Fruit fly (Drosophila melanogaster) whole organism, adult: ENCODE data around the gene CG32756.
A peak's percentile ranks its signal among the peaks of the same experiment; 100 is the strongest.

ENCODE experiments used
- CG11617 ChIP-seq: fragments of 200-800 bp; sonication (Bioruptor generic); optimal IDR thresholded peaks from 2 replicates; lab custom pipeline; 2017; ENCODE audit warnings: mild to moderate bottlenecking, missing biosample characterization, missing genetic modification reagents, missing genetic modification characterization
- CG12768 ChIP-seq: fragments of 200-800 bp; sonication (Bioruptor generic); optimal IDR thresholded peaks from 2 replicates; lab custom pipeline; 2017; ENCODE audit warnings: missing biosample characterization, missing genetic modification characterization, mild to moderate bottlenecking, moderate library complexity, missing genetic modification reagents
- CG14711 ChIP-seq: fragments of 200-800 bp; sonication (Bioruptor generic); optimal IDR thresholded peaks from 2 replicates; lab custom pipeline; 2018; ENCODE audit warnings: missing biosample characterization, mild to moderate bottlenecking, missing genetic modification characterization, moderate library complexity
- CG1620 ChIP-seq: fragments of 200-800 bp; sonication (Bioruptor generic); optimal IDR thresholded peaks from 2 replicates; lab custom pipeline; 2016; ENCODE audit warnings: missing biosample characterization, missing genetic modification characterization
- CG33017 ChIP-seq: fragments of 200-800 bp; sonication (Bioruptor generic); optimal IDR thresholded peaks from 2 replicates; lab custom pipeline; 2018; ENCODE audit warnings: missing biosample characterization, mild to moderate bottlenecking, missing genetic modification characterization, moderate library complexity
- CG5204 ChIP-seq: fragments of 200-800 bp; sonication (Bioruptor generic); optimal IDR thresholded peaks from 2 replicates; lab custom pipeline; 2016; ENCODE audit warnings: missing biosample characterization, missing genetic modification characterization
- CG7045 ChIP-seq: fragments of 200-800 bp; sonication (Bioruptor generic); optimal IDR thresholded peaks from 2 replicates; lab custom pipeline; 2017; ENCODE audit warnings: missing biosample characterization, mild to moderate bottlenecking, missing genetic modification characterization
- CG7101 ChIP-seq: fragments of 200-800 bp; sonication (Bioruptor generic); optimal IDR thresholded peaks from 2 replicates; lab custom pipeline; 2018; ENCODE audit warnings: missing biosample characterization, mild to moderate bottlenecking, missing genetic modification characterization, moderate library complexity
- Clk ChIP-seq: fragments of 200-800 bp; sonication (Bioruptor generic); optimal IDR thresholded peaks from 2 replicates; lab custom pipeline; 2017; ENCODE audit warnings: missing biosample characterization, missing genetic modification characterization
- Crg-1 ChIP-seq: fragments of 200-800 bp; sonication (Bioruptor generic); optimal IDR thresholded peaks from 2 replicates; lab custom pipeline; 2016; ENCODE audit warnings: missing biosample characterization, missing genetic modification characterization
- Hr96 ChIP-seq: fragments of 200-800 bp; sonication (Bioruptor generic); optimal IDR thresholded peaks from 2 replicates; lab custom pipeline; 2016; ENCODE audit warnings: missing biosample characterization, missing genetic modification characterization
- Mnt ChIP-seq: fragments of 200-800 bp; sonication (Bioruptor generic); optimal IDR thresholded peaks from 2 replicates; lab custom pipeline; 2016; ENCODE audit warnings: missing biosample characterization, mild to moderate bottlenecking, missing genetic modification characterization
- bab1 ChIP-seq: fragments of 200-800 bp; sonication (Bioruptor generic); optimal IDR thresholded peaks from 3 replicates; lab custom pipeline; 2019; ENCODE audit warnings: missing biosample characterization, mild to moderate bottlenecking, missing genetic modification characterization, moderate library complexity
- cic ChIP-seq: fragments of 200-800 bp; sonication (Bioruptor generic); optimal IDR thresholded peaks from 2 replicates; lab custom pipeline; 2017; ENCODE audit warnings: missing biosample characterization, mild to moderate bottlenecking, missing genetic modification characterization, moderate library complexity
- cnc ChIP-seq, 2 experiments: fragments of >200 bp; optimal IDR thresholded peaks; 2 replicates each; lab custom pipeline; 2017
- kay ChIP-seq: fragments of 200-800 bp; sonication (Bioruptor generic); peaks from one replicate; lab custom pipeline; 2016; ENCODE audit warnings: missing biosample characterization, missing genetic modification characterization, borderline replicate concordance
- ovo ChIP-seq: fragments of 200-800 bp; sonication (Bioruptor generic); optimal IDR thresholded peaks from 2 replicates; lab custom pipeline; 2016; ENCODE audit warnings: missing biosample characterization, missing genetic modification characterization
- pad ChIP-seq: fragments of 200-800 bp; sonication (Bioruptor generic); optimal IDR thresholded peaks from 3 replicates; lab custom pipeline; 2017; ENCODE audit warnings: missing biosample characterization, missing genetic modification characterization, mild to moderate bottlenecking, moderate library complexity, missing genetic modification reagents
- tj ChIP-seq: fragments of 200-800 bp; sonication (Bioruptor generic); optimal IDR thresholded peaks from 3 replicates; lab custom pipeline; 2017; ENCODE audit warnings: missing biosample characterization, mild to moderate bottlenecking, missing genetic modification characterization, moderate library complexity
- toe ChIP-seq: fragments of 200-800 bp; sonication (Bioruptor generic); optimal IDR thresholded peaks from 2 replicates; lab custom pipeline; 2016; ENCODE audit warnings: missing biosample characterization, missing genetic modification characterization

Gene CG32756

DNA sequence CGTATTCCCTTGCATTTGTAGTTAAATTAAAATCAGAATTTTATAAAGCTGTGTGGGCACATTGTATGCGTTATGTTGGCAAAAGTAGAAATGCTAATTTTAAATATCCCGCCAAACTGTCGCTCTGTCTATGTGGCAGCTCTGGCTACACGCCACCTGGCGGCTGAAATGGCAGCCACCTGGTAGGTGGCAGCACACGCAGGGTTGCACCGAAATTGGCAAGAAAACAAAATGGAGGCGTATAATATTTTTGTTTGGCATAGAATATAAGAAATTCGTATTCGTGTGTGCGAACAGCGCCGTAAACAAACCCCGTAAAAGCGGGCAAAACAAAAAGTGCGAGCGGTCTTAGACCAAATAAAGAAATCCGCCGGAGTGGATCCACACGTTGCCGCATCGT is 37.6 kb upstream of the CG32756 start, which contains the start of gene CG12236:
Gene CG12236 (plus strand): TSS at position 220 of the 400 bp plus-strand sequence.
- TF ChIP-seq CG7101 (peak; percentile 65), cnc (optimal IDR thresholded peaks at IDR 0.05; lab: Kevin White, UChicago) (no peak), Crg-1 (GFP tag; lab: Kevin White, UChicago) (peak; percentile 55), pad (GFP tag; lab: Kevin White, UChicago) (peak; percentile 64), toe (GFP tag; lab: Kevin White, UChicago) (no peak), CG7045 (GFP tag; lab: Kevin White, UChicago) (no peak), CG33017 (tag; lab: Kevin White, UChicago) (no peak), Hr96 (GFP tag; lab: Kevin White, UChicago) (no peak), Clk (GFP tag; lab: Kevin White, UChicago) (no peak), ovo (GFP tag; lab: Kevin White, UChicago) (peak; percentile 27), CG12768 (peak; percentile 50), Mnt (peak; percentile 64), CG14711 (tag; lab: Kevin White, UChicago) (peak; percentile 63), CG1620 (GFP tag; lab: Kevin White, UChicago) (peak; percentile 82), tj (GFP tag; lab: Kevin White, UChicago) (peak; percentile 32), bab1 (GFP tag; lab: Kevin White, UChicago) (peak; percentile 85), kay (GFP tag; lab: Kevin White, UChicago) (no peak), cic (GFP tag; lab: Kevin White, UChicago) (peak; percentile 16), CG11617 (GFP tag; lab: Kevin White, UChicago) (peak; percentile 63), CG5204 (GFP tag; lab: Kevin White, UChicago) (no peak)

DNA sequence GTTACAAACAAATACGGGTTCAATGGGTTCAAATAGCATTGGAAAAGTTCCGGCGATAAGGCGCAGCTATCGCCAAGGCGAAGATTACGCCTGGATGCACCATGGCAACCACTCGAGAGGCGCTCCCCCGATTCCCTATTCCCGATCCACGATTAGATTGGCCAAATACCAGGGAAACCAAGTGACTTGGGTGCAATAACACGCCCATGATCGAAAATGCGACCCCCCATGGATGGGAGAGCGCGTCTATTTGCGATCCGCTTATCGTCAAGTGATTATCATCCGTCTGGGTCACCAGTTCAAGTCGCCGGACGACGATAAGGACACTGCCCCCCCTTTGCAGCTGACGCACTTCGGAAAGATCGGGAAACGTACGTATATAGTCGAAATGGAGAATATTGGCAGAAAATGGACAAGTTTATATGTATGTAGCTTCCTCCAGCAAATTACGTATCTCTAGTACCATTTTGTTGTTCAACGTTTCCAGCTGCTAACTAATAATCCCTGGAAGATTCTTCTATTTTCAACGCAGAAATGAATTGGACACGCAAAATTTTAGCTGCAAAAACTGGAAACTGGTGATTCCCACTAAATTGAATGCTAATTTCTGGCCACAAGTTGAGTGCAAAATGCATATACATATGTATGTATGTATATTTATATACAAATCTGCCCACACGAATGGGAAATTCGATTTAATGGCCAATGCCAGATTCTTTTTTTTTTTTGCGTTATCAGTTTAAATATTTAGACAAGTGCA is 30.3 kb upstream of the CG32756 start:
- TF ChIP-seq cic (GFP tag; lab: Kevin White, UChicago) (peak; percentile 61), tj (GFP tag; lab: Kevin White, UChicago) (peak; percentile 7), Hr96 (GFP tag; lab: Kevin White, UChicago) (no peak), CG1620 (GFP tag; lab: Kevin White, UChicago) (peak; percentile 2)

DNA sequence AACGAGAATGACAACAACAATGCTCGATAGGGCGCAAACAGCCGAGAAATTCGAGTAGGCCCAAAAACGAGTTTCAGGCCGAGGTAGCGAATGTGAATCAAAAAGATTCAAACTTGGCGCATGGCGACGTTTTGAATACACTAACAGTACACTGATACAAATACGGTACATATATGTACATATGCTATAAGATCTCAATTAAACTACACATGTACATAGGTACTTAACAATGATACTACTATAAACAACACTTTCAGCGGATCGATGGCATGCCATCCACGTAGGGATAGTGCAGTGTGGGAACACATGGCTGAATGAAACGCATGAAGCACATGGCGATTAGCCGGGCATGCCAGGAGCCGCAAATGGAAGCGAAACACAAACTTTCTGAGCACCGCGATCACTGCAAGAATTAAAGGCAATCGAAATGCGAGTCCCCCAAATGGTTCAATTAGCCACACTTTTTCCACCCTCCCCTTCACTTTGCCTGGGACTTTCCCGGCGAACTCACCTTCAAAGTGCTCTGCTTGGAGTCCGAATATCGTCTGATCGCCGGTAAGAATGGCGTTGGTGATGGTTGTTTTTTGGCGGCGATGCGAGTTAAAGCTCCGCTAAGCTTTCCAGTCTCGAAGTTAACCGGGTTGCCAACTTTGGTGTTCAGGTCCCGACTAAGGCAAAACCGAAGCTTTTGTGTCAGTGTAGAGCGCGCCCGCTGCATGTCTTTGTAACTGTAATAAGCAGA is 29.6 kb upstream of the CG32756 start:
- TF ChIP-seq bab1 (GFP tag; lab: Kevin White, UChicago) (peak; percentile 83), CG7101 (no peak), tj (GFP tag; lab: Kevin White, UChicago) (no peak), Clk (GFP tag; lab: Kevin White, UChicago) (no peak), Mnt (peak; percentile 88), CG14711 (tag; lab: Kevin White, UChicago) (peak; percentile 40), pad (GFP tag; lab: Kevin White, UChicago) (no peak), CG33017 (tag; lab: Kevin White, UChicago) (no peak), Hr96 (GFP tag; lab: Kevin White, UChicago) (no peak), cic (GFP tag; lab: Kevin White, UChicago) (peak; percentile 6), ovo (GFP tag; lab: Kevin White, UChicago) (no peak)

DNA sequence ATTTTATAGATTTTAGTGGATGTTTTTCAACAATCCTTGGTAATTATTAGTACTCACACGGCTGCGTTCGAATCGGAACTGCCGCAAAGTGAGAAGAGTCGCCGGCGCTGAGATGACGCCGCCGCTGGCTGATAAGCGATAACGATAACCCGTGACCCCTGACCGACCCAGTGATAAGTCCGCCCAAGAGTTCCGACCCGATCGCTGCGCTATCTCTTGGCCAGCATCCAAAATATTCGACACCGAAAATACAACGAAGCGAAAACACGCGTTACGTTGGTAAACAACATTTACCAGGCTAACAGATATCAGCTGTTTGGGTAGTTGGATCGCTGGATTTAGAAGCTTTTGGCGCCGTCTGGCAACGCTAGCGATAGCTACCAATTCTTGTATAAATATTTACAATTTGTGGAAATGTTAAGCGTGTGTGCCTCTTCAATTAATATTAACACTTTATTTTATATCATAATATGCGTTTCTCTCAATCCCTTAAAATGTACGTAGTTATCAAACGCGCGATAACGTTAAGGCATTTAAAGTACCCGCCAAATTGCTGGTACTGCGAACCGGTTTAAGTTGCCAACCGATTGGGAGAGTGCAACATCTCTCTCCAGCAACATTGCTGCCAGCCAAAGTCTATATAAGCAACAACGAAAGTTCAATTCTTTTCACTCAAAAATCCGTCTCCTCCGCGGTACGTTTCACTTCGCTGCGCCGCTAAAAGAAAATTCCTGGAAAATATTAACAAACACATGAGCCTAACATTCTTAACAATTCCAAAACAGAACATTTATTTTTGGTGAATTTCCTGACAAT is 28.8 kb upstream of the CG32756 start, which contains the start of the genes Shmt and CG3726:
Gene Shmt (minus strand): TSS at position 304 of the 816 bp plus-strand sequence.
Gene CG3726 (plus strand): TSS at position 604 of the 816 bp plus-strand sequence.
- TF ChIP-seq CG14711 (tag; lab: Kevin White, UChicago) (no peak), Mnt (peak; percentile 21), tj (GFP tag; lab: Kevin White, UChicago) (no peak), CG12768 (no peak), bab1 (GFP tag; lab: Kevin White, UChicago) (peak; percentile 52), CG7045 (GFP tag; lab: Kevin White, UChicago) (no peak), cic (GFP tag; lab: Kevin White, UChicago) (peak; percentile 23), kay (GFP tag; lab: Kevin White, UChicago) (no peak), ovo (GFP tag; lab: Kevin White, UChicago) (no peak), CG1620 (GFP tag; lab: Kevin White, UChicago) (peak; percentile 40), Clk (GFP tag; lab: Kevin White, UChicago) (no peak), CG33017 (tag; lab: Kevin White, UChicago) (no peak), cnc (optimal IDR thresholded peaks at IDR 0.05; lab: Kevin White, UChicago) (no peak), pad (GFP tag; lab: Kevin White, UChicago) (peak; percentile 20), CG11617 (GFP tag; lab: Kevin White, UChicago) (no peak), Hr96 (GFP tag; lab: Kevin White, UChicago) (no peak), Crg-1 (GFP tag; lab: Kevin White, UChicago) (peak; percentile 56), CG5204 (GFP tag; lab: Kevin White, UChicago) (no peak), toe (GFP tag; lab: Kevin White, UChicago) (no peak), CG7101 (peak; percentile 47)
